Worm (Caenorhabditis elegans) whole organism, midembryonic: Measurements from ENCODE around the gene F07B10.4.

Experiments used
- T22C8.4 ChIP-seq: fragments of 200-800 bp; sonication (Bioruptor generic); IDR thresholded peaks from 2 replicates; pipeline ENCODE4 v1.3.6; 2022; ENCODE audit warnings: missing genetic modification characterization, missing compliant biosample characterization
- flt-1 ChIP-seq: fragments of 200-800 bp; sonication (Bioruptor generic); IDR thresholded peaks from 2 replicates; pipeline ENCODE4 v1.3.6; 2022; ENCODE audit warnings: missing genetic modification characterization, missing compliant biosample characterization
- klf-2 ChIP-seq: fragments of 200-800 bp; sonication (Bioruptor generic); conservative IDR thresholded peaks from 2 replicates; pipeline ENCODE4 v1.3.6; 2022; ENCODE audit warnings: missing genetic modification reagents, missing genetic modification characterization, missing compliant biosample characterization
- med-1 ChIP-seq: sonication (generic microtip); optimal IDR thresholded peaks from 2 replicates; lab custom pipeline; 2017; ENCODE audit warnings: missing genetic modification characterization, mild to moderate bottlenecking, missing compliant biosample characterization, antibody characterized with exemption, missing genetic modification reagents; ENCODE audit not compliant: insufficient read depth
- ref-1 ChIP-seq: fragments of 200-800 bp; sonication (Bioruptor generic); conservative IDR thresholded peaks from 2 replicates; pipeline ENCODE4 v1.3.6; 2022; ENCODE audit warnings: missing genetic modification reagents, missing genetic modification characterization, missing compliant biosample characterization
- tab-1 ChIP-seq: fragments of 200-800 bp; sonication (Bioruptor generic); IDR thresholded peaks from 2 replicates; pipeline ENCODE4 v1.3.6; 2022; ENCODE audit warnings: missing genetic modification characterization, missing compliant biosample characterization

- no peak for TF ChIP-seq flt-1 (GFP tag; lab: Robert Waterston, UW)
- no peak for TF ChIP-seq tab-1 (GFP tag; lab: Robert Waterston, UW)
- no peak for TF ChIP-seq med-1 (GFP tag; lab: Kevin White, UChicago)
- no peak for TF ChIP-seq klf-2 (GFP tag; lab: Robert Waterston, UW)
- no peak for TF ChIP-seq T22C8.4
- TF ChIP-seq ref-1 (GFP tag; lab: Robert Waterston, UW), result no peak
These were observed 46.0 kb upstream of the F07B10.4 start for ce11 chrV:11308915-11309314.
